Fruit fly (Drosophila melanogaster) whole organism, embryonic: ENCODE measurements around the gene DCTN6-p27.

Source experiments
- CG10321 ChIP-seq: fragments of 200-800 bp; sonication (Bioruptor generic); IDR thresholded peaks from 2 replicates; pipeline ENCODE4 v1.3.6; 2022; ENCODE audit warnings: missing biosample characterization, missing genetic modification characterization
- CG10431 ChIP-seq: fragments of 200-800 bp; sonication (Bioruptor generic); optimal IDR thresholded peaks from 3 replicates; lab custom pipeline; 2018; ENCODE audit warnings: missing biosample characterization, mild to moderate bottlenecking, missing genetic modification characterization
- CG10565 ChIP-seq: fragments of 200-800 bp; sonication (Bioruptor generic); optimal IDR thresholded peaks from 3 replicates; lab custom pipeline; 2016; ENCODE audit warnings: missing biosample characterization, mild to moderate bottlenecking, missing genetic modification characterization
- CG12299 ChIP-seq: fragments of 200-800 bp; sonication (Bioruptor generic); optimal IDR thresholded peaks from 2 replicates; lab custom pipeline; 2018; ENCODE audit warnings: missing biosample characterization, mild to moderate bottlenecking, missing genetic modification characterization
- CG12744 ChIP-seq: fragments of 200-800 bp; sonication (Bioruptor generic); optimal IDR thresholded peaks from 2 replicates; lab custom pipeline; 2016; ENCODE audit warnings: missing biosample characterization, missing genetic modification characterization
- CG15011 ChIP-seq: fragments of 200-800 bp; sonication (Bioruptor generic); optimal IDR thresholded peaks from 3 replicates; lab custom pipeline; 2018; ENCODE audit warnings: missing biosample characterization, mild to moderate bottlenecking, missing genetic modification characterization
- CG15479 ChIP-seq: fragments of 200-800 bp; sonication (Bioruptor generic); optimal IDR thresholded peaks from 3 replicates; lab custom pipeline; 2019; ENCODE audit warnings: missing biosample characterization, mild to moderate bottlenecking, missing genetic modification characterization, moderate library complexity
- CG1603 ChIP-seq: fragments of 200-800 bp; sonication (Bioruptor generic); optimal IDR thresholded peaks from 2 replicates; lab custom pipeline; 2019; ENCODE audit warnings: missing biosample characterization, mild to moderate bottlenecking, missing genetic modification characterization, moderate library complexity
- CG16813 ChIP-seq: fragments of 200-800 bp; sonication (Bioruptor generic); IDR thresholded peaks from 3 replicates; pipeline ENCODE4 v1.3.6; 2022; ENCODE audit warnings: missing biosample characterization, missing genetic modification characterization; ENCODE audit not compliant: partially characterized antibody
- CG1792 ChIP-seq: fragments of 200-800 bp; sonication (Bioruptor generic); optimal IDR thresholded peaks from 2 replicates; lab custom pipeline; 2016; ENCODE audit warnings: missing biosample characterization, missing genetic modification characterization
- CG18599 ChIP-seq: fragments of 200-800 bp; sonication (Bioruptor generic); optimal IDR thresholded peaks from 3 replicates; lab custom pipeline; 2017; ENCODE audit warnings: missing biosample characterization, missing genetic modification characterization, mild to moderate bottlenecking, moderate library complexity, missing genetic modification reagents
- CG2120 ChIP-seq: fragments of 200-800 bp; sonication (Bioruptor generic); optimal IDR thresholded peaks from 3 replicates; lab custom pipeline; 2016; ENCODE audit warnings: missing biosample characterization, missing genetic modification characterization
- CG3065 ChIP-seq: fragments of 200-800 bp; sonication (Bioruptor generic); optimal IDR thresholded peaks from 2 replicates; lab custom pipeline; 2016; ENCODE audit warnings: missing biosample characterization, missing genetic modification characterization
- CG34224 ChIP-seq: fragments of 200-800 bp; sonication (Bioruptor generic); IDR thresholded peaks from 3 replicates; pipeline ENCODE4 v1.3.6; 2022; ENCODE audit warnings: missing biosample characterization, missing genetic modification characterization; ENCODE audit not compliant: partially characterized antibody
- CG43689 ChIP-seq: fragments of 200-800 bp; sonication (Bioruptor generic); IDR thresholded peaks from 2 replicates; pipeline ENCODE4 v1.3.6; 2022; ENCODE audit warnings: missing biosample characterization, missing genetic modification characterization
- CG4617 ChIP-seq: fragments of 200-800 bp; sonication (Bioruptor generic); optimal IDR thresholded peaks from 3 replicates; lab custom pipeline; 2016; ENCODE audit warnings: missing biosample characterization, missing genetic modification characterization, borderline replicate concordance
- CG4854 ChIP-seq: fragments of 200-800 bp; sonication (Bioruptor generic); optimal IDR thresholded peaks from 2 replicates; lab custom pipeline; 2016; ENCODE audit warnings: missing biosample characterization, missing genetic modification characterization, inconsistent platforms
- CG7556 ChIP-seq: fragments of 200-800 bp; sonication (Bioruptor generic); optimal IDR thresholded peaks from 2 replicates; lab custom pipeline; 2017; ENCODE audit warnings: missing biosample characterization, mild to moderate bottlenecking, missing genetic modification characterization
- CG8089 ChIP-seq: fragments of 200-800 bp; sonication (Bioruptor generic); optimal IDR thresholded peaks from 3 replicates; lab custom pipeline; 2016; ENCODE audit warnings: missing biosample characterization, missing genetic modification characterization
- Dbx ChIP-seq: fragments of 200-800 bp; sonication (Bioruptor generic); IDR thresholded peaks from 3 replicates; pipeline ENCODE4 v1.3.6; 2022; ENCODE audit warnings: missing biosample characterization, missing genetic modification characterization
- GATAe ChIP-seq: fragments of 200-800 bp; sonication (Bioruptor generic); conservative IDR thresholded peaks from 2 replicates; pipeline ENCODE4 v1.3.6; 2022; ENCODE audit warnings: missing biosample characterization, missing genetic modification characterization
- HmgZ ChIP-seq: fragments of 200-800 bp; sonication (Bioruptor generic); optimal IDR thresholded peaks from 2 replicates; lab custom pipeline; 2018; ENCODE audit warnings: missing biosample characterization, mild to moderate bottlenecking, missing genetic modification characterization
- Med ChIP-seq: fragments of 200-800 bp; sonication (Bioruptor generic); peaks from one replicate; lab custom pipeline; 2016; ENCODE audit warnings: missing biosample characterization, missing genetic modification characterization, mild to moderate bottlenecking, inconsistent platforms, moderate library complexity
- NC2β ChIP-seq: fragments of 200-800 bp; sonication (Bioruptor generic); optimal IDR thresholded peaks from 2 replicates; lab custom pipeline; 2016; ENCODE audit warnings: missing biosample characterization, missing genetic modification characterization
- Opbp ChIP-seq: fragments of 200-800 bp; sonication (Bioruptor generic); IDR thresholded peaks from 3 replicates; pipeline ENCODE4 v1.3.6; 2022; ENCODE audit warnings: missing biosample characterization, missing genetic modification characterization; ENCODE audit not compliant: partially characterized antibody
- Trl ChIP-seq, 3 experiments: fragments of >200 bp in 2 of 3; fragments of 200-800 bp in 1 of 3; sonication (Bioruptor generic) in 1 of 3; optimal IDR thresholded peaks; 2 replicates in 1 of 3; 3 replicates in 2 of 3; lab custom pipeline; 2016 to 2017; ENCODE audit warnings: missing biosample characterization in 1 of 3, missing genetic modification characterization in 1 of 3
- ara ChIP-seq: fragments of 200-800 bp; sonication (Bioruptor generic); IDR thresholded peaks from 2 replicates; pipeline ENCODE4 v1.3.6; 2022; ENCODE audit warnings: missing biosample characterization, missing genetic modification characterization
- ato ChIP-seq: fragments of 200-800 bp; sonication (Bioruptor generic); IDR thresholded peaks from 2 replicates; pipeline ENCODE4 v1.3.6; 2022; ENCODE audit warnings: missing biosample characterization, missing genetic modification characterization; ENCODE audit not compliant: partially characterized antibody
- bigmax ChIP-seq: fragments of 200-800 bp; sonication (Bioruptor generic); optimal IDR thresholded peaks from 2 replicates; lab custom pipeline; 2018; ENCODE audit warnings: missing biosample characterization, mild to moderate bottlenecking, missing genetic modification characterization
- bowl ChIP-seq: fragments of 200-800 bp; sonication (Bioruptor generic); IDR thresholded peaks from 2 replicates; pipeline ENCODE4 v1.3.6; 2022; ENCODE audit warnings: missing biosample characterization, missing genetic modification characterization
- cato ChIP-seq: fragments of 200-800 bp; sonication (Bioruptor generic); optimal IDR thresholded peaks from 2 replicates; lab custom pipeline; 2016; ENCODE audit warnings: missing biosample characterization, missing genetic modification characterization, borderline replicate concordance
- ems ChIP-seq: fragments of 200-800 bp; sonication (Bioruptor generic); optimal IDR thresholded peaks from 3 replicates; lab custom pipeline; 2016; ENCODE audit warnings: missing biosample characterization, missing genetic modification characterization
- ewg ChIP-seq: fragments of 200-800 bp; sonication (Bioruptor generic); optimal IDR thresholded peaks from 3 replicates; lab custom pipeline; 2017; ENCODE audit warnings: mild to moderate bottlenecking, missing biosample characterization, missing genetic modification reagents, missing genetic modification characterization
- gcm ChIP-seq: fragments of 200-800 bp; sonication (Bioruptor generic); optimal IDR thresholded peaks from 2 replicates; lab custom pipeline; 2019; ENCODE audit warnings: missing biosample characterization, mild to moderate bottlenecking, missing genetic modification characterization, moderate library complexity
- lilli ChIP-seq: fragments of 200-800 bp; sonication (Bioruptor generic); optimal IDR thresholded peaks from 3 replicates; lab custom pipeline; 2016; ENCODE audit warnings: missing biosample characterization, missing genetic modification characterization
- otp ChIP-seq: fragments of 200-800 bp; sonication (Bioruptor generic); IDR thresholded peaks from 3 replicates; pipeline ENCODE4, ENCODE4 v1.3.6; 2022; ENCODE audit warnings: missing biosample characterization, missing genetic modification characterization
- phol ChIP-seq: fragments of 200-800 bp; sonication (Bioruptor generic); optimal IDR thresholded peaks from 3 replicates; lab custom pipeline; 2018; ENCODE audit warnings: missing biosample characterization, mild to moderate bottlenecking, missing genetic modification characterization, moderate library complexity
- ranshi ChIP-seq: fragments of 200-800 bp; sonication (Bioruptor generic); IDR thresholded peaks from 2 replicates; pipeline ENCODE4 v1.3.6; 2022; ENCODE audit warnings: missing biosample characterization, missing genetic modification characterization
- sc ChIP-seq, 3 experiments: fragments of >200 bp in 2 of 3; fragments of 200-800 bp in 1 of 3; sonication (Bioruptor generic) in 1 of 3; optimal IDR thresholded peaks; 2 replicates in 2 of 3; 3 replicates in 1 of 3; lab custom pipeline; 2017; ENCODE audit warnings: mild to moderate bottlenecking in 1 of 3, missing biosample characterization in 1 of 3, missing genetic modification characterization in 1 of 3, missing genetic modification reagents in 1 of 3
- seq ChIP-seq: fragments of 200-800 bp; sonication (Bioruptor generic); IDR thresholded peaks from 2 replicates; pipeline ENCODE4 v1.3.6; 2022; ENCODE audit warnings: missing biosample characterization, missing genetic modification characterization
- slou ChIP-seq: fragments of 200-800 bp; sonication (Bioruptor generic); optimal IDR thresholded peaks from 3 replicates; lab custom pipeline; 2016; ENCODE audit warnings: missing biosample characterization, missing genetic modification characterization
- slp2 ChIP-seq: fragments of 200-800 bp; sonication (Bioruptor generic); optimal IDR thresholded peaks from 2 replicates; lab custom pipeline; 2016; ENCODE audit warnings: missing biosample characterization, missing genetic modification characterization
- sqz ChIP-seq: fragments of 200-800 bp; sonication (Bioruptor generic); optimal IDR thresholded peaks from 3 replicates; lab custom pipeline; 2018; ENCODE audit warnings: missing biosample characterization, mild to moderate bottlenecking, missing genetic modification characterization
- tio ChIP-seq: fragments of 200-800 bp; sonication (Bioruptor generic); optimal IDR thresholded peaks from 2 replicates; lab custom pipeline; 2017; ENCODE audit warnings: missing biosample characterization, missing genetic modification characterization, inconsistent platforms
- trh ChIP-seq: fragments of 200-800 bp; sonication (Bioruptor generic); optimal IDR thresholded peaks from 2 replicates; lab custom pipeline; 2016; ENCODE audit warnings: missing biosample characterization, missing genetic modification characterization
- twi ChIP-seq: fragments of 200-800 bp; optimal IDR thresholded peaks from 2 replicates; lab custom pipeline; 2019; ENCODE audit warnings: missing biosample characterization, mild to moderate bottlenecking, missing genetic modification characterization, moderate library complexity
- usp ChIP-seq: fragments of >200 bp; optimal IDR thresholded peaks from 2 replicates; lab custom pipeline; 2017; ENCODE audit warnings: missing biosample characterization, missing genetic modification characterization
- wek ChIP-seq: fragments of 200-800 bp; sonication (Bioruptor generic); optimal IDR thresholded peaks from 3 replicates; lab custom pipeline; 2018; ENCODE audit warnings: missing biosample characterization, mild to moderate bottlenecking, missing genetic modification characterization, moderate library complexity
- zen ChIP-seq: fragments of 200-800 bp; sonication (Bioruptor generic); optimal IDR thresholded peaks from 3 replicates; lab custom pipeline; 2018; ENCODE audit warnings: missing biosample characterization, mild to moderate bottlenecking, missing genetic modification characterization, moderate library complexity
- zfh1 ChIP-seq: fragments of 200-800 bp; sonication (Bioruptor generic); IDR thresholded peaks from 3 replicates; pipeline ENCODE4 v1.3.6; 2022; ENCODE audit warnings: missing biosample characterization, missing genetic modification characterization

The DCTN6-p27 gene

dm6 chr2L:19126888-19127287 is 5.2 kb upstream of the DCTN6-p27 start (continued):
- TF ChIP-seq lilli (GFP tag; lab: Kevin White, UChicago) (peak; percentile 40), sqz (GFP tag; lab: Kevin White, UChicago) (no peak), bigmax (no peak), seq (GFP tag; lab: Robert Waterston, UW) (no peak), Med (GFP tag; lab: Kevin White, UChicago) (peak; percentile 34), ato (GFP tag; lab: Robert Waterston, UW) (no peak), phol (tag; lab: Kevin White, UChicago) (peak; percentile 75), HmgZ (tag; lab: Kevin White, UChicago) (peak; percentile 80), ara (no peak), otp (GFP tag; lab: Robert Waterston, UW) (no peak), CG18599 (GFP tag; lab: Kevin White, UChicago) (peak; percentile 74), wek (no peak), CG7556 (GFP tag; lab: Kevin White, UChicago) (peak; percentile 58), cato (no peak), CG2120 (GFP tag; lab: Kevin White, UChicago) (peak; percentile 67), CG3065 (no peak), CG12299 (tag; lab: Kevin White, UChicago) (peak; percentile 67), CG1603 (no peak), CG10321 (GFP tag; lab: Robert Waterston, UW) (no peak), slou (GFP tag; lab: Kevin White, UChicago) (no peak), CG43689 (GFP tag; lab: Robert Waterston, UW) (no peak), zfh1 (GFP tag; lab: Robert Waterston, UW) (0 out of 3 replicates have a peak, but pooled peaks have one; percentile 8), CG10431 (peak; percentile 66), CG1792 (GFP tag; lab: Kevin White, UChicago) (no peak), CG12744 (GFP tag; lab: Kevin White, UChicago) (no peak), slp2 (GFP tag; lab: Kevin White, UChicago) (no peak), Dbx (0 out of 3 replicates have a peak, but pooled peaks have one; percentile 44), gcm (GFP tag; lab: Kevin White, UChicago) (peak; percentile 64), sc (optimal IDR thresholded peaks at IDR 0.05; lab: Kevin White, UChicago) (no peak), sc (GFP tag; optimal IDR thresholded peaks at IDR 0.05; lab: Kevin White, UChicago) (no peak), tio (GFP tag; lab: Kevin White, UChicago) (no peak), Opbp (GFP tag; lab: Robert Waterston, UW) (no peak), ranshi (no peak), Trl (optimal IDR thresholded peaks at IDR 0.05; lab: Kevin White, UChicago) (no peak), Trl (GFP tag; optimal IDR thresholded peaks at IDR 0.05; lab: Kevin White, UChicago) (no peak), ewg (GFP tag; lab: Kevin White, UChicago) (no peak), CG34224 (GFP tag; lab: Robert Waterston, UW) (0 out of 3 replicates have a peak, but pooled peaks have one; percentile 21), zen (tag; lab: Kevin White, UChicago) (peak; percentile 45), CG4854 (GFP tag; lab: Kevin White, UChicago) (no peak), NC2β (GFP tag; lab: Kevin White, UChicago) (no peak), CG8089 (no peak), usp (GFP tag; lab: Kevin White, UChicago) (no peak), CG15011 (GFP tag; lab: Kevin White, UChicago) (no peak), CG16813 (GFP tag; lab: Robert Waterston, UW) (no peak), ems (GFP tag; lab: Kevin White, UChicago) (no peak), twi (tag; lab: Kevin White, UChicago) (peak; percentile 56), trh (GFP tag; lab: Kevin White, UChicago) (no peak), bowl (GFP tag; lab: Robert Waterston, UW) (no peak), CG4617 (GFP tag; lab: Kevin White, UChicago) (peak; percentile 34), CG10565 (GFP tag; lab: Kevin White, UChicago) (no peak), CG15479 (no peak), GATAe (GFP tag; lab: Robert Waterston, UW) (no peak)
